Worm (Caenorhabditis elegans) whole organism, L1 larva: ENCODE measurements around the gene klp-4.

Source experiments
- ceh-8 ChIP-seq: fragments of 200-800 bp; sonication (Bioruptor generic); optimal IDR thresholded peaks from 2 replicates; lab custom pipeline; 2018; ENCODE audit warnings: mild to moderate bottlenecking, missing genetic modification characterization, moderate library complexity, missing compliant biosample characterization
- ces-1 ChIP-seq: fragments of 150-350 bp; optimal IDR thresholded peaks from 2 replicates; lab custom pipeline; 2014; ENCODE audit warnings: missing biosample characterization, missing genetic modification reagents, missing genetic modification characterization
- egl-27 ChIP-seq, 2 experiments: fragments of 150-350 bp in 1 of 2; sonication (generic microtip); optimal IDR thresholded peaks; 3 replicates each; lab custom pipeline; 2017 to 2018; ENCODE audit warnings: missing biosample characterization in 2 of 2, missing genetic modification characterization in 2 of 2, missing genetic modification reagents in 2 of 2
- elt-3 ChIP-seq, 6 experiments: fragments of 150-350 bp in 1 of 6; sonication (generic microtip); optimal IDR thresholded peaks; 2 replicates each; lab custom pipeline; 2017 to 2018; ENCODE audit warnings: missing biosample characterization in 6 of 6, missing genetic modification characterization in 6 of 6, inconsistent platforms in 1 of 6
- lin-39 ChIP-seq: fragments of 150-350 bp; optimal IDR thresholded peaks from 2 replicates; lab custom pipeline; 2014; ENCODE audit warnings: missing biosample characterization, missing genetic modification reagents, missing genetic modification characterization
- nhr-11 ChIP-seq: fragments of 150-350 bp; optimal IDR thresholded peaks from 2 replicates; lab custom pipeline; 2014; ENCODE audit warnings: missing biosample characterization, missing genetic modification characterization
- nhr-77 ChIP-seq: fragments of 150-350 bp; optimal IDR thresholded peaks from 2 replicates; lab custom pipeline; 2014; ENCODE audit warnings: missing biosample characterization, missing genetic modification characterization
- unc-98 ChIP-seq: fragments of 200-800 bp; sonication (Bioruptor generic); IDR thresholded peaks from 2 replicates; pipeline ENCODE4 v1.3.6; 2022; ENCODE audit warnings: missing genetic modification characterization, missing compliant biosample characterization

- TF ChIP-seq elt-3 (tag; optimal IDR thresholded peaks at IDR 0.05; lab: Kevin White, UChicago) = no peak
- no peak for TF ChIP-seq ceh-8 (GFP tag; lab: Kevin White, UChicago)
- TF ChIP-seq unc-98 (GFP tag; lab: Robert Waterston, UW) = no peak
- TF ChIP-seq nhr-77 (tag; lab: Kevin White, UChicago) = no peak
- TF ChIP-seq egl-27 (tag; optimal IDR thresholded peaks at IDR 0.05; lab: Kevin White, UChicago) = no peak
- no peak for TF ChIP-seq ces-1 (GFP tag; lab: Kevin White, UChicago)
- TF ChIP-seq lin-39 (tag; lab: Kevin White, UChicago) = no peak
- TF ChIP-seq nhr-11 (tag; lab: Kevin White, UChicago) = no peak
Observed at ce11 chrX:3141704-3142103, 36.8 kb downstream of the klp-4 start.
